Fruit fly (Drosophila melanogaster) whole organism, embryonic: ENCODE data around the gene Mipp2.

ENCODE experiments used
- CG11504 ChIP-seq: fragments of 200-800 bp; sonication (Bioruptor generic); optimal IDR thresholded peaks from 3 replicates; lab custom pipeline; 2019; ENCODE audit warnings: missing biosample characterization, mild to moderate bottlenecking, missing genetic modification characterization, moderate library complexity
- CG1233 ChIP-seq: fragments of 200-800 bp; sonication (Bioruptor generic); optimal IDR thresholded peaks from 4 replicates; lab custom pipeline; 2018; ENCODE audit warnings: missing biosample characterization, mild to moderate bottlenecking, missing genetic modification characterization
- CG12769 ChIP-seq: fragments of 200-800 bp; sonication (Bioruptor generic); optimal IDR thresholded peaks from 2 replicates; lab custom pipeline; 2019; ENCODE audit warnings: missing biosample characterization, mild to moderate bottlenecking, missing genetic modification characterization, moderate library complexity
- CG14860 ChIP-seq: fragments of 200-800 bp; sonication (Bioruptor generic); IDR thresholded peaks from 3 replicates; pipeline ENCODE4 v1.3.6; 2022; ENCODE audit warnings: missing biosample characterization, missing genetic modification characterization; ENCODE audit not compliant: partially characterized antibody
- CG15601 ChIP-seq: fragments of 200-800 bp; sonication (Bioruptor generic); optimal IDR thresholded peaks from 3 replicates; lab custom pipeline; 2019; ENCODE audit warnings: missing biosample characterization, mild to moderate bottlenecking, missing genetic modification characterization, moderate library complexity
- CG17612 ChIP-seq: fragments of 200-800 bp; sonication (Bioruptor generic); IDR thresholded peaks from 2 replicates; pipeline ENCODE4 v1.3.6; 2022; ENCODE audit warnings: missing biosample characterization, missing genetic modification characterization
- CG1832 ChIP-seq: fragments of 200-800 bp; sonication (Bioruptor generic); optimal IDR thresholded peaks from 2 replicates; lab custom pipeline; 2017; ENCODE audit warnings: missing biosample characterization, mild to moderate bottlenecking, missing genetic modification characterization, inconsistent platforms
- CG18764 ChIP-seq: fragments of 200-800 bp; sonication (Bioruptor generic); optimal IDR thresholded peaks from 3 replicates; lab custom pipeline; 2016; ENCODE audit warnings: missing biosample characterization, missing genetic modification characterization
- CG2875 ChIP-seq: fragments of 200-800 bp; sonication (Bioruptor generic); optimal IDR thresholded peaks from 2 replicates; lab custom pipeline; 2017; ENCODE audit warnings: missing biosample characterization, mild to moderate bottlenecking, missing genetic modification characterization, missing genetic modification reagents
- CG30431 ChIP-seq: fragments of 200-800 bp; sonication (Bioruptor generic); optimal IDR thresholded peaks from 2 replicates; lab custom pipeline; 2017; ENCODE audit warnings: missing biosample characterization, missing genetic modification characterization
- CG32767 ChIP-seq: fragments of 200-800 bp; sonication (Bioruptor generic); IDR thresholded peaks from 2 replicates; pipeline ENCODE4 v1.3.6; 2022; ENCODE audit warnings: missing biosample characterization, missing genetic modification characterization
- CG3281 ChIP-seq: fragments of 200-800 bp; sonication (Bioruptor generic); optimal IDR thresholded peaks from 3 replicates; lab custom pipeline; 2017; ENCODE audit warnings: missing biosample characterization, mild to moderate bottlenecking, missing genetic modification characterization
- CG33557 ChIP-seq: fragments of 200-800 bp; sonication (Bioruptor generic); optimal IDR thresholded peaks from 2 replicates; lab custom pipeline; 2019; ENCODE audit warnings: missing biosample characterization, mild to moderate bottlenecking, missing genetic modification characterization, moderate library complexity
- CG4282 ChIP-seq: fragments of 200-800 bp; sonication (Bioruptor generic); optimal IDR thresholded peaks from 2 replicates; lab custom pipeline; 2016; ENCODE audit warnings: missing biosample characterization, missing genetic modification characterization
- CG4424 ChIP-seq: fragments of 200-800 bp; sonication (Bioruptor generic); optimal IDR thresholded peaks from 3 replicates; lab custom pipeline; 2016; ENCODE audit warnings: missing biosample characterization, missing genetic modification characterization
- CG6654 ChIP-seq: fragments of 200-800 bp; sonication (Bioruptor generic); optimal IDR thresholded peaks from 2 replicates; lab custom pipeline; 2017; ENCODE audit warnings: missing biosample characterization, mild to moderate bottlenecking, missing genetic modification characterization
- CG8924 ChIP-seq: fragments of 200-800 bp; optimal IDR thresholded peaks from 3 replicates; lab custom pipeline; 2019; ENCODE audit warnings: missing biosample characterization, mild to moderate bottlenecking, missing genetic modification characterization, moderate library complexity
- CG9876 ChIP-seq: fragments of 200-800 bp; sonication (Bioruptor generic); optimal IDR thresholded peaks from 2 replicates; lab custom pipeline; 2016; ENCODE audit warnings: missing biosample characterization, missing genetic modification characterization
- CrebB ChIP-seq: fragments of 200-800 bp; sonication (Bioruptor generic); optimal IDR thresholded peaks from 3 replicates; lab custom pipeline; 2018; ENCODE audit warnings: missing biosample characterization, mild to moderate bottlenecking, missing genetic modification characterization
- Dek ChIP-seq: fragments of 200-800 bp; sonication (Bioruptor generic); optimal IDR thresholded peaks from 3 replicates; lab custom pipeline; 2019; ENCODE audit warnings: missing biosample characterization, mild to moderate bottlenecking, missing genetic modification characterization, moderate library complexity
- E2f2 ChIP-seq: fragments of 200-800 bp; sonication (Bioruptor generic); IDR thresholded peaks from 2 replicates; pipeline ENCODE4 v1.3.6; 2022; ENCODE audit warnings: missing biosample characterization, missing genetic modification characterization
- Elba2 ChIP-seq: fragments of 200-800 bp; sonication (Bioruptor generic); optimal IDR thresholded peaks from 3 replicates; lab custom pipeline; 2016; ENCODE audit warnings: missing biosample characterization, missing genetic modification characterization
- Hr39 ChIP-seq: fragments of >200 bp; optimal IDR thresholded peaks from 2 replicates; lab custom pipeline; 2017
- Mes4 ChIP-seq: fragments of 200-800 bp; sonication (Bioruptor generic); optimal IDR thresholded peaks from 2 replicates; lab custom pipeline; 2016; ENCODE audit warnings: missing biosample characterization, missing genetic modification characterization
- Rx ChIP-seq: fragments of 200-800 bp; sonication (Bioruptor generic); IDR thresholded peaks from 2 replicates; pipeline ENCODE4 v1.3.6; 2022; ENCODE audit warnings: missing biosample characterization, missing genetic modification characterization
- Sox102F ChIP-seq: fragments of 200-800 bp; sonication (Bioruptor generic); optimal IDR thresholded peaks from 2 replicates; lab custom pipeline; 2018; ENCODE audit warnings: missing biosample characterization, mild to moderate bottlenecking, missing genetic modification characterization, moderate library complexity
- Spps ChIP-seq: fragments of 200-800 bp; sonication (Bioruptor generic); optimal IDR thresholded peaks from 2 replicates; lab custom pipeline; 2018; ENCODE audit warnings: missing biosample characterization, mild to moderate bottlenecking, missing genetic modification characterization
- Trl ChIP-seq, 3 experiments: fragments of >200 bp in 2 of 3; fragments of 200-800 bp in 1 of 3; sonication (Bioruptor generic) in 1 of 3; optimal IDR thresholded peaks; 2 replicates in 1 of 3; 3 replicates in 2 of 3; lab custom pipeline; 2016 to 2017; ENCODE audit warnings: missing biosample characterization in 1 of 3, missing genetic modification characterization in 1 of 3
- ase ChIP-seq: fragments of 200-800 bp; sonication (Bioruptor generic); IDR thresholded peaks from 3 replicates; pipeline ENCODE4 v1.3.6; 2022; ENCODE audit warnings: missing biosample characterization, missing genetic modification characterization
- bab2 ChIP-seq: fragments of 200-800 bp; sonication (Bioruptor generic); optimal IDR thresholded peaks from 2 replicates; lab custom pipeline; 2016; ENCODE audit warnings: missing biosample characterization, missing genetic modification characterization
- bbx ChIP-seq: fragments of 200-800 bp; sonication (Bioruptor generic); IDR thresholded peaks from 2 replicates; pipeline ENCODE4 v1.3.6; 2022; ENCODE audit warnings: missing biosample characterization, missing genetic modification characterization; ENCODE audit not compliant: partially characterized antibody
- btn ChIP-seq: fragments of 200-800 bp; sonication (Bioruptor generic); optimal IDR thresholded peaks from 2 replicates; lab custom pipeline; 2016; ENCODE audit warnings: missing biosample characterization, missing genetic modification characterization
- caup ChIP-seq: fragments of 200-800 bp; sonication (Bioruptor generic); optimal IDR thresholded peaks from 3 replicates; lab custom pipeline; 2017; ENCODE audit warnings: missing biosample characterization, mild to moderate bottlenecking, missing genetic modification characterization, moderate library complexity; ENCODE audit not compliant: severe bottlenecking
- cwo ChIP-seq: fragments of 200-800 bp; sonication (Bioruptor generic); optimal IDR thresholded peaks from 3 replicates; lab custom pipeline; 2017; ENCODE audit warnings: missing biosample characterization, missing genetic modification characterization, mild to moderate bottlenecking, moderate library complexity, missing genetic modification reagents
- dmrt99B ChIP-seq: fragments of 200-800 bp; sonication (Bioruptor generic); optimal IDR thresholded peaks from 2 replicates; lab custom pipeline; 2018; ENCODE audit warnings: missing biosample characterization, mild to moderate bottlenecking, missing genetic modification characterization, moderate library complexity
- fd64A ChIP-seq: fragments of 200-800 bp; sonication (Bioruptor generic); optimal IDR thresholded peaks from 3 replicates; lab custom pipeline; 2018; ENCODE audit warnings: missing biosample characterization, mild to moderate bottlenecking, missing genetic modification characterization
- grau ChIP-seq: fragments of 200-800 bp; optimal IDR thresholded peaks from 3 replicates; lab custom pipeline; 2019; ENCODE audit warnings: missing biosample characterization, mild to moderate bottlenecking, missing genetic modification characterization, moderate library complexity
- hbn ChIP-seq: fragments of 200-800 bp; sonication (Bioruptor generic); IDR thresholded peaks from 2 replicates; pipeline ENCODE4 v1.3.6; 2022; ENCODE audit warnings: missing biosample characterization, missing genetic modification characterization; ENCODE audit not compliant: partially characterized antibody
- ind ChIP-seq: fragments of 200-800 bp; sonication (Bioruptor generic); optimal IDR thresholded peaks from 3 replicates; lab custom pipeline; 2016; ENCODE audit warnings: missing biosample characterization, missing genetic modification characterization
- insv ChIP-seq, 2 experiments: fragments of 200-800 bp; sonication (Bioruptor generic); optimal IDR thresholded peaks; 3 replicates each; lab custom pipeline; 2016 to 2018; ENCODE audit warnings: missing biosample characterization in 2 of 2, missing genetic modification characterization in 2 of 2
- lov ChIP-seq, 2 experiments: fragments of 200-800 bp in 1 of 2; fragments of >200 bp in 1 of 2; sonication (Bioruptor generic) in 1 of 2; IDR thresholded peaks in 1 of 2; optimal IDR thresholded peaks in 1 of 2; 2 replicates in 1 of 2; 3 replicates in 1 of 2; pipeline versions ENCODE4 v1.3.6 to Lab custom; 2017 to 2022; ENCODE audit warnings: missing biosample characterization in 1 of 2, missing genetic modification characterization in 1 of 2
- onecut ChIP-seq: fragments of 200-800 bp; sonication (Bioruptor generic); IDR thresholded peaks from 2 replicates; pipeline ENCODE4 v1.3.6; 2022; ENCODE audit warnings: missing biosample characterization, missing genetic modification characterization
- run ChIP-seq: fragments of 200-800 bp; sonication (Bioruptor generic); optimal IDR thresholded peaks from 3 replicates; lab custom pipeline; 2018; ENCODE audit warnings: missing biosample characterization, mild to moderate bottlenecking, missing genetic modification characterization
- sisA ChIP-seq: fragments of 200-800 bp; sonication (Bioruptor generic); IDR thresholded peaks from 2 replicates; pipeline ENCODE4 v1.3.6; 2022; ENCODE audit warnings: missing biosample characterization, missing genetic modification characterization
- so ChIP-seq: fragments of 200-800 bp; sonication (Bioruptor generic); IDR thresholded peaks from 3 replicates; pipeline ENCODE4 v1.3.6; 2022; ENCODE audit warnings: missing biosample characterization, missing genetic modification characterization
- sob ChIP-seq: fragments of 200-800 bp; sonication (Bioruptor generic); IDR thresholded peaks from 2 replicates; pipeline ENCODE4 v1.3.6; 2022; ENCODE audit warnings: missing biosample characterization, missing genetic modification characterization
- toy ChIP-seq: fragments of 200-800 bp; sonication (Bioruptor generic); IDR thresholded peaks from 2 replicates; pipeline ENCODE4 v1.3.6; 2022; ENCODE audit warnings: missing biosample characterization, missing genetic modification characterization
- vvl ChIP-seq: fragments of 200-800 bp; sonication (Bioruptor generic); IDR thresholded peaks from 2 replicates; pipeline ENCODE4 v1.3.6; 2022; ENCODE audit warnings: missing biosample characterization, missing genetic modification characterization
- z ChIP-seq: fragments of 200-800 bp; sonication (Bioruptor generic); IDR thresholded peaks from 3 replicates; pipeline ENCODE4 v1.3.6; 2022; ENCODE audit warnings: missing biosample characterization, missing genetic modification characterization
- zfh1 ChIP-seq: fragments of 200-800 bp; sonication (Bioruptor generic); IDR thresholded peaks from 3 replicates; pipeline ENCODE4 v1.3.6; 2022; ENCODE audit warnings: missing biosample characterization, missing genetic modification characterization

Mipp2 gene

DNA sequence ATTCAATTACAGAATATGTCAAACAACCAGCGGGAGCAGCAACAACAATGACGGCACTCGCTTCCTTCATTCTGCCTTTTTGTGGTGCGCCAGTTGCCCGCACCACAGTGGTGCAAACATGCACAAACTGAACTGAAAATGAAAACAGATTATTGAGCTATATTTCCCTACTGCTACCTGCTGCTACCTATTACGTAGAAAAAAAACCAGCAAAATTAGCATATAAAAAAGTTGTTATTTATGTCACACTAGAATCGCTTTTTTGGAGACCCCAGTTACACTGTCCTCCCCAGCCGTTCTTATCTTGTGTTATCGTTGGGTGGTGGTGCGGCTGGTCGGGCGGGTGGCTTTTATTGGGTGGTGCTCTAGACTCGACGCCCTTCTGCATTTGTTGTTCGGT, 6.3 kb upstream of the Mipp2 start (continued):
- TF ChIP-seq z (GFP tag; lab: Robert Waterston, UW) (no peak), onecut (GFP tag; lab: Robert Waterston, UW) (peak; percentile 77), Mes4 (GFP tag; lab: Kevin White, UChicago) (peak; percentile 70), CG30431 (GFP tag; lab: Kevin White, UChicago) (peak; percentile 61), CG4282 (GFP tag; lab: Kevin White, UChicago) (peak; percentile 5), CrebB (tag; lab: Kevin White, UChicago) (peak; percentile 44), CG1832 (GFP tag; lab: Kevin White, UChicago) (no peak), insv (GFP tag; optimal IDR thresholded peaks at IDR 0.05; lab: Kevin White, UChicago) (no peak), so (GFP tag; lab: Robert Waterston, UW) (peak; percentile 87), Dek (tag; lab: Kevin White, UChicago) (peak; percentile 46), run (peak; percentile 20), bbx (GFP tag; lab: Robert Waterston, UW) (no peak), CG11504 (tag; lab: Kevin White, UChicago) (peak; percentile 86), CG15601 (tag; lab: Kevin White, UChicago) (peak; percentile 41), CG17612 (GFP tag; lab: Robert Waterston, UW) (peak; percentile 81), CG9876 (GFP tag; lab: Kevin White, UChicago) (peak; percentile 57), grau (tag; lab: Kevin White, UChicago) (peak; percentile 73), ind (GFP tag; lab: Kevin White, UChicago) (peak; percentile 88), CG14860 (0 out of 3 replicates have a peak, but pooled peaks have one; percentile 28), vvl (GFP tag; lab: Robert Waterston, UW) (peak; percentile 96), Hr39 (lab: Kevin White, UChicago) (no peak), btn (GFP tag; lab: Kevin White, UChicago) (peak; percentile 77), Trl (optimal IDR thresholded peaks at IDR 0.05; lab: Kevin White, UChicago) (no peak), Trl (GFP tag; optimal IDR thresholded peaks at IDR 0.05; lab: Kevin White, UChicago) (peak; percentile 84), ase (GFP tag; lab: Robert Waterston, UW) (peak; percentile 89), CG1233 (peak; percentile 73), Spps (peak; percentile 47), toy (GFP tag; lab: Robert Waterston, UW) (peak; percentile 44; the same call in 1 of the 2 replicates), CG8924 (tag; lab: Kevin White, UChicago) (peak; percentile 75), E2f2 (GFP tag; lab: Robert Waterston, UW) (peak; percentile 67), cwo (peak; percentile 82), sob (GFP tag; lab: Robert Waterston, UW) (peak; percentile 86), Sox102F (peak; percentile 83), dmrt99B (tag; lab: Kevin White, UChicago) (peak; percentile 88), bab2 (GFP tag; lab: Kevin White, UChicago) (peak; percentile 74), CG18764 (GFP tag; lab: Kevin White, UChicago) (peak; percentile 72), CG12769 (tag; lab: Kevin White, UChicago) (peak; percentile 86), CG3281 (peak; percentile 78), sisA (GFP tag; lab: Robert Waterston, UW) (peak; percentile 85), Rx (GFP tag; lab: Robert Waterston, UW) (peak; percentile 84), CG6654 (GFP tag; lab: Kevin White, UChicago) (peak; percentile 44), hbn (GFP tag; lab: Robert Waterston, UW) (no peak), fd64A (GFP tag; lab: Kevin White, UChicago) (peak; percentile 46), CG32767 (GFP tag; lab: Robert Waterston, UW) (peak; percentile 81), CG2875 (GFP tag; lab: Kevin White, UChicago) (peak; percentile 74), lov (optimal IDR thresholded peaks at IDR 0.05; lab: Kevin White, UChicago) (no peak), lov (GFP tag; IDR thresholded peaks at IDR 0.05; lab: Robert Waterston, UW) (peak; percentile 85; the same call in 2 of the 3 replicates), zfh1 (GFP tag; lab: Robert Waterston, UW) (peak; percentile 89), Elba2 (no peak), CG33557 (no peak), caup (peak; percentile 77), CG4424 (GFP tag; lab: Kevin White, UChicago) (peak; percentile 83)
